Fruit fly (Drosophila melanogaster) whole organism, embryonic: ENCODE results near the gene CG5592.
A peak's percentile ranks its signal among the peaks of the same experiment; 100 is the strongest.

Source experiments
- CG10274 ChIP-seq: fragments of 200-800 bp; sonication (Bioruptor generic); optimal IDR thresholded peaks from 3 replicates; lab custom pipeline; 2017; ENCODE audit warnings: missing biosample characterization, mild to moderate bottlenecking, missing genetic modification characterization
- CG10366 ChIP-seq: fragments of 200-800 bp; sonication (Bioruptor generic); IDR thresholded peaks from 2 replicates; pipeline ENCODE4 v1.3.6; 2022; ENCODE audit warnings: missing biosample characterization, missing genetic modification characterization
- CG11398 ChIP-seq: fragments of 200-800 bp; sonication (Bioruptor generic); optimal IDR thresholded peaks from 2 replicates; lab custom pipeline; 2016; ENCODE audit warnings: missing biosample characterization, missing genetic modification characterization
- CG12071 ChIP-seq: fragments of 200-800 bp; sonication (Bioruptor generic); optimal IDR thresholded peaks from 3 replicates; lab custom pipeline; 2018; ENCODE audit warnings: missing biosample characterization, mild to moderate bottlenecking, missing genetic modification characterization
- CG13287 ChIP-seq: fragments of 200-800 bp; sonication (Bioruptor generic); IDR thresholded peaks from 2 replicates; pipeline ENCODE4 v1.3.6; 2022; ENCODE audit warnings: missing biosample characterization, missing genetic modification characterization; ENCODE audit not compliant: partially characterized antibody
- CG14441 ChIP-seq: fragments of 200-800 bp; sonication (Bioruptor generic); IDR thresholded peaks from 2 replicates; pipeline ENCODE4 v1.3.6; 2022; ENCODE audit warnings: missing biosample characterization, missing genetic modification characterization
- CG14667 ChIP-seq: fragments of 200-800 bp; sonication (Bioruptor generic); IDR thresholded peaks from 2 replicates; pipeline ENCODE4 v1.3.6; 2022; ENCODE audit warnings: missing biosample characterization, missing genetic modification characterization
- CG17186 ChIP-seq: fragments of 200-800 bp; sonication (Bioruptor generic); optimal IDR thresholded peaks from 3 replicates; lab custom pipeline; 2017; ENCODE audit warnings: missing biosample characterization, missing genetic modification reagents, missing genetic modification characterization
- CG17328 ChIP-seq: fragments of 200-800 bp; sonication (Bioruptor generic); IDR thresholded peaks from 2 replicates; pipeline ENCODE4 v1.3.6; 2022; ENCODE audit warnings: missing biosample characterization, missing genetic modification characterization
- CG17568 ChIP-seq: fragments of 200-800 bp; sonication (Bioruptor generic); optimal IDR thresholded peaks from 2 replicates; lab custom pipeline; 2018; ENCODE audit warnings: missing biosample characterization, mild to moderate bottlenecking, missing genetic modification characterization, moderate library complexity
- CG1832 ChIP-seq: fragments of 200-800 bp; sonication (Bioruptor generic); optimal IDR thresholded peaks from 2 replicates; lab custom pipeline; 2017; ENCODE audit warnings: missing biosample characterization, mild to moderate bottlenecking, missing genetic modification characterization, inconsistent platforms
- CG2120 ChIP-seq: fragments of 200-800 bp; sonication (Bioruptor generic); optimal IDR thresholded peaks from 3 replicates; lab custom pipeline; 2016; ENCODE audit warnings: missing biosample characterization, missing genetic modification characterization
- CG30403 ChIP-seq: fragments of 200-800 bp; sonication (Bioruptor generic); optimal IDR thresholded peaks from 3 replicates; lab custom pipeline; 2016; ENCODE audit warnings: missing biosample characterization, missing genetic modification characterization
- CG3163 ChIP-seq: fragments of 200-800 bp; sonication (Bioruptor generic); optimal IDR thresholded peaks from 3 replicates; lab custom pipeline; 2016; ENCODE audit warnings: missing biosample characterization, missing genetic modification characterization
- CG34224 ChIP-seq: fragments of 200-800 bp; sonication (Bioruptor generic); IDR thresholded peaks from 3 replicates; pipeline ENCODE4 v1.3.6; 2022; ENCODE audit warnings: missing biosample characterization, missing genetic modification characterization; ENCODE audit not compliant: partially characterized antibody
- CG34376 ChIP-seq: fragments of 200-800 bp; sonication (Bioruptor generic); optimal IDR thresholded peaks from 2 replicates; lab custom pipeline; 2018; ENCODE audit warnings: missing biosample characterization, mild to moderate bottlenecking, missing genetic modification characterization
- CG3838 ChIP-seq: fragments of 200-800 bp; sonication (Bioruptor generic); optimal IDR thresholded peaks from 3 replicates; lab custom pipeline; 2016; ENCODE audit warnings: missing biosample characterization, missing genetic modification characterization
- CG4282 ChIP-seq: fragments of 200-800 bp; sonication (Bioruptor generic); optimal IDR thresholded peaks from 2 replicates; lab custom pipeline; 2016; ENCODE audit warnings: missing biosample characterization, missing genetic modification characterization
- CG4707 ChIP-seq: fragments of 200-800 bp; sonication (Bioruptor generic); optimal IDR thresholded peaks from 2 replicates; lab custom pipeline; 2018; ENCODE audit warnings: missing biosample characterization, mild to moderate bottlenecking, missing genetic modification characterization, moderate library complexity
- CG7928 ChIP-seq: fragments of 200-800 bp; sonication (Bioruptor generic); optimal IDR thresholded peaks from 2 replicates; lab custom pipeline; 2017; ENCODE audit warnings: missing biosample characterization, mild to moderate bottlenecking, missing genetic modification characterization
- CG8089 ChIP-seq: fragments of 200-800 bp; sonication (Bioruptor generic); optimal IDR thresholded peaks from 3 replicates; lab custom pipeline; 2016; ENCODE audit warnings: missing biosample characterization, missing genetic modification characterization
- CG8924 ChIP-seq: fragments of 200-800 bp; optimal IDR thresholded peaks from 3 replicates; lab custom pipeline; 2019; ENCODE audit warnings: missing biosample characterization, mild to moderate bottlenecking, missing genetic modification characterization, moderate library complexity
- D19B ChIP-seq: fragments of 200-800 bp; sonication (Bioruptor generic); optimal IDR thresholded peaks from 2 replicates; lab custom pipeline; 2017; ENCODE audit warnings: missing biosample characterization, mild to moderate bottlenecking, missing genetic modification characterization
- E2f2 ChIP-seq: fragments of 200-800 bp; sonication (Bioruptor generic); IDR thresholded peaks from 2 replicates; pipeline ENCODE4 v1.3.6; 2022; ENCODE audit warnings: missing biosample characterization, missing genetic modification characterization
- HmgZ ChIP-seq: fragments of 200-800 bp; sonication (Bioruptor generic); optimal IDR thresholded peaks from 2 replicates; lab custom pipeline; 2018; ENCODE audit warnings: missing biosample characterization, mild to moderate bottlenecking, missing genetic modification characterization
- Lpt ChIP-seq: fragments of >200 bp; optimal IDR thresholded peaks from 2 replicates; lab custom pipeline; 2018; ENCODE audit warnings: missing biosample characterization, missing genetic modification characterization
- Mad ChIP-seq: fragments of 200-800 bp; sonication (Bioruptor generic); optimal IDR thresholded peaks from 2 replicates; lab custom pipeline; 2016; ENCODE audit warnings: missing biosample characterization, missing genetic modification characterization
- Pdp1 ChIP-seq, 2 experiments: fragments of 200-800 bp; sonication (Bioruptor generic); optimal IDR thresholded peaks; 3 replicates each; lab custom pipeline; 2016; ENCODE audit warnings: missing biosample characterization in 2 of 2, missing genetic modification characterization in 2 of 2, mild to moderate bottlenecking in 1 of 2, moderate library complexity in 1 of 2
- Poxn ChIP-seq: fragments of 200-800 bp; sonication (Bioruptor generic); IDR thresholded peaks from 2 replicates; pipeline ENCODE4 v1.3.6; 2022; ENCODE audit warnings: missing biosample characterization, missing genetic modification characterization
- Scr ChIP-seq: fragments of 200-800 bp; sonication (Bioruptor generic); IDR thresholded peaks from 2 replicates; pipeline ENCODE4 v1.3.6; 2022; ENCODE audit warnings: missing biosample characterization, missing genetic modification characterization; ENCODE audit not compliant: partially characterized antibody
- Sox100B ChIP-seq: fragments of 200-800 bp; sonication (Bioruptor generic); optimal IDR thresholded peaks from 3 replicates; lab custom pipeline; 2018; ENCODE audit warnings: missing biosample characterization, mild to moderate bottlenecking, missing genetic modification characterization
- Ssrp ChIP-seq: fragments of 200-800 bp; sonication (Bioruptor generic); optimal IDR thresholded peaks from 2 replicates; lab custom pipeline; 2018; ENCODE audit warnings: missing biosample characterization, mild to moderate bottlenecking, missing genetic modification characterization, moderate library complexity
- Tbp ChIP-seq: fragments of >200 bp; optimal IDR thresholded peaks from 2 replicates; lab custom pipeline; 2018; ENCODE audit warnings: missing biosample characterization, missing genetic modification characterization
- corto ChIP-seq: fragments of 200-800 bp; sonication (Bioruptor generic); optimal IDR thresholded peaks from 2 replicates; lab custom pipeline; 2016; ENCODE audit warnings: missing biosample characterization, mild to moderate bottlenecking, missing genetic modification characterization, moderate library complexity
- croc ChIP-seq: fragments of 200-800 bp; sonication (Bioruptor generic); conservative IDR thresholded peaks from 3 replicates; pipeline ENCODE4 v1.3.6; 2022; ENCODE audit warnings: missing biosample characterization, missing genetic modification characterization
- gcm ChIP-seq: fragments of 200-800 bp; sonication (Bioruptor generic); optimal IDR thresholded peaks from 2 replicates; lab custom pipeline; 2019; ENCODE audit warnings: missing biosample characterization, mild to moderate bottlenecking, missing genetic modification characterization, moderate library complexity
- ham ChIP-seq: fragments of 200-800 bp; sonication (Bioruptor generic); IDR thresholded peaks from 2 replicates; pipeline ENCODE4 v1.3.6; 2022; ENCODE audit warnings: missing biosample characterization, missing genetic modification characterization
- insv ChIP-seq, 2 experiments: fragments of 200-800 bp; sonication (Bioruptor generic); optimal IDR thresholded peaks; 3 replicates each; lab custom pipeline; 2016 to 2018; ENCODE audit warnings: missing biosample characterization in 2 of 2, missing genetic modification characterization in 2 of 2
- klu ChIP-seq: fragments of 200-800 bp; sonication (Bioruptor generic); IDR thresholded peaks from 2 replicates; pipeline ENCODE4 v1.3.6; 2022; ENCODE audit warnings: missing biosample characterization, missing genetic modification characterization
- nom ChIP-seq: fragments of 200-800 bp; sonication (Bioruptor generic); optimal IDR thresholded peaks from 2 replicates; lab custom pipeline; 2017; ENCODE audit warnings: missing biosample characterization, missing genetic modification characterization, mild to moderate bottlenecking, moderate library complexity, missing genetic modification reagents
- oc ChIP-seq: fragments of 200-800 bp; sonication (Bioruptor generic); optimal IDR thresholded peaks from 2 replicates; lab custom pipeline; 2018; ENCODE audit warnings: missing biosample characterization, mild to moderate bottlenecking, missing genetic modification characterization, moderate library complexity
- p53 ChIP-seq: fragments of 200-800 bp; sonication (Bioruptor generic); optimal IDR thresholded peaks from 2 replicates; lab custom pipeline; 2016; ENCODE audit warnings: missing biosample characterization, missing genetic modification characterization
- peb ChIP-seq: fragments of 200-800 bp; sonication (Bioruptor generic); IDR thresholded peaks from 2 replicates; pipeline ENCODE4 v1.3.6; 2022; ENCODE audit warnings: missing biosample characterization, missing genetic modification characterization
- psq ChIP-seq: fragments of 200-800 bp; sonication (Bioruptor generic); optimal IDR thresholded peaks from 2 replicates; lab custom pipeline; 2017; ENCODE audit warnings: missing biosample characterization, missing genetic modification characterization
- repo ChIP-seq: fragments of 200-800 bp; sonication (Bioruptor generic); optimal IDR thresholded peaks from 2 replicates; lab custom pipeline; 2016; ENCODE audit warnings: missing biosample characterization, missing genetic modification characterization
- ro ChIP-seq: fragments of 200-800 bp; sonication (Bioruptor generic); IDR thresholded peaks from 2 replicates; pipeline ENCODE4 v1.3.6; 2022; ENCODE audit warnings: missing biosample characterization, missing genetic modification characterization
- sna ChIP-seq: fragments of 200-800 bp; sonication (Bioruptor generic); IDR thresholded peaks from 2 replicates; pipeline ENCODE4 v1.3.6; 2022; ENCODE audit warnings: missing biosample characterization, missing genetic modification characterization; ENCODE audit not compliant: partially characterized antibody
- sob ChIP-seq: fragments of 200-800 bp; sonication (Bioruptor generic); IDR thresholded peaks from 2 replicates; pipeline ENCODE4 v1.3.6; 2022; ENCODE audit warnings: missing biosample characterization, missing genetic modification characterization
- zfh2 ChIP-seq: fragments of 200-800 bp; sonication (Bioruptor generic); optimal IDR thresholded peaks from 2 replicates; lab custom pipeline; 2016; ENCODE audit warnings: missing biosample characterization, missing genetic modification characterization

CG5592 gene

dm6 chr3L:5926015-5926988 lies 28.9 kb downstream of the CG5592 start (continued):
- TF ChIP-seq Ssrp (tag; lab: Kevin White, UChicago) (peak; percentile 55), Mad (peak; percentile 20), nom (GFP tag; lab: Kevin White, UChicago) (peak; percentile 46), CG8924 (tag; lab: Kevin White, UChicago) (peak; percentile 55), CG34376 (GFP tag; lab: Kevin White, UChicago) (no peak), CG14667 (no peak), peb (GFP tag; lab: Robert Waterston, UW) (no peak), CG1832 (GFP tag; lab: Kevin White, UChicago) (peak; percentile 54), repo (GFP tag; lab: Kevin White, UChicago) (no peak), CG7928 (GFP tag; lab: Kevin White, UChicago) (no peak), Lpt (GFP tag; lab: Kevin White, UChicago) (no peak), CG4282 (GFP tag; lab: Kevin White, UChicago) (no peak), insv (GFP tag; optimal IDR thresholded peaks at IDR 0.05; lab: Kevin White, UChicago) (no peak), CG2120 (peak; percentile 65), ham (GFP tag; lab: Robert Waterston, UW) (no peak), CG8089 (no peak), Tbp (no peak), gcm (GFP tag; lab: Kevin White, UChicago) (peak; percentile 13), CG3163 (GFP tag; lab: Kevin White, UChicago) (no peak), ro (GFP tag; lab: Robert Waterston, UW) (no peak), oc (no peak), CG12071 (GFP tag; lab: Kevin White, UChicago) (no peak), CG10274 (GFP tag; lab: Kevin White, UChicago) (no peak), CG14441 (GFP tag; lab: Robert Waterston, UW) (peak; percentile 46; the same call in 1 of the 2 replicates), D19B (GFP tag; lab: Kevin White, UChicago) (peak; percentile 28), sna (0 out of 2 replicates have a peak, but pooled peaks have one; percentile 33), corto (GFP tag; lab: Kevin White, UChicago) (no peak), CG34224 (GFP tag; lab: Robert Waterston, UW) (no peak), klu (GFP tag; lab: Robert Waterston, UW) (no peak), CG13287 (GFP tag; lab: Robert Waterston, UW) (no peak), HmgZ (tag; lab: Kevin White, UChicago) (peak; percentile 26), p53 (GFP tag; lab: Kevin White, UChicago) (no peak), E2f2 (GFP tag; lab: Robert Waterston, UW) (0 out of 2 replicates have a peak, but pooled peaks have one; percentile 14), CG4707 (peak; percentile 46), psq (GFP tag; lab: Kevin White, UChicago) (no peak), CG17186 (GFP tag; lab: Kevin White, UChicago) (no peak), croc (no peak), CG3838 (GFP tag; lab: Kevin White, UChicago) (no peak), CG10366 (GFP tag; lab: Robert Waterston, UW) (peak; percentile 44), CG17568 (GFP tag; lab: Kevin White, UChicago) (peak; percentile 11), CG17328 (peak; percentile 61), Poxn (no peak), Sox100B (GFP tag; lab: Kevin White, UChicago) (peak; percentile 23), sob (GFP tag; lab: Robert Waterston, UW) (peak; percentile 27; the same call in 1 of the 2 replicates), CG11398 (peak; percentile 29), CG30403 (GFP tag; lab: Kevin White, UChicago) (peak; percentile 59), zfh2 (GFP tag; lab: Kevin White, UChicago) (no peak), Scr (GFP tag; lab: Robert Waterston, UW) (no peak), Pdp1 (GFP tag; optimal IDR thresholded peaks at IDR 0.05; lab: Kevin White, UChicago) (peak; percentile 19 to 34)
